Fruit fly (Drosophila melanogaster) Kc167 (cell line): ENCODE data around the gene CG45690.

Source experiments
- Myc ChIP-seq: fragments of >200 bp; optimal IDR thresholded peaks from 2 replicates; lab custom pipeline; 2017; ENCODE audit warnings: missing external identifiers
- Sin3A ChIP-seq: fragments of >200 bp; optimal IDR thresholded peaks from 2 replicates; lab custom pipeline; 2018; ENCODE audit warnings: missing external identifiers
- h ChIP-seq: fragments of >200 bp; optimal IDR thresholded peaks from 3 replicates; lab custom pipeline; 2018; ENCODE audit warnings: missing external identifiers
- insv ChIP-seq: fragments of >200 bp; optimal IDR thresholded peaks from 3 replicates; lab custom pipeline; 2018; ENCODE audit warnings: missing external identifiers
- psq ChIP-seq: fragments of >200 bp; optimal IDR thresholded peaks from 2 replicates; lab custom pipeline; 2017; ENCODE audit warnings: missing external identifiers
- ttk ChIP-seq: sonication (Bioruptor generic); optimal IDR thresholded peaks from 2 replicates; lab custom pipeline; 2017; ENCODE audit warnings: missing external identifiers

Gene CG45690

dm6 chr2L:10682912-10683311 is 24.8 kb downstream of the CG45690 start:
- TF ChIP-seq h, result no peak
- no peak for TF ChIP-seq ttk (lab: Kevin White, UChicago)
- no peak for TF ChIP-seq psq (lab: Kevin White, UChicago)
- TF ChIP-seq insv, result no peak
- no peak for TF ChIP-seq Myc (lab: Kevin White, UChicago)
- no peak for TF ChIP-seq Sin3A (lab: Kevin White, UChicago)

- TF ChIP-seq insv (no peak), Sin3A (lab: Kevin White, UChicago) (no peak), psq (lab: Kevin White, UChicago) (no peak), ttk (lab: Kevin White, UChicago) (no peak), h (no peak), Myc (lab: Kevin White, UChicago) (no peak)
These were observed 26.2 kb downstream of the CG45690 start, which contains the start of gene CG7299 for dm6 chr2L:10684309-10684708. Gene CG7299 (minus strand): TSS chr2L:10684409.

DNA sequence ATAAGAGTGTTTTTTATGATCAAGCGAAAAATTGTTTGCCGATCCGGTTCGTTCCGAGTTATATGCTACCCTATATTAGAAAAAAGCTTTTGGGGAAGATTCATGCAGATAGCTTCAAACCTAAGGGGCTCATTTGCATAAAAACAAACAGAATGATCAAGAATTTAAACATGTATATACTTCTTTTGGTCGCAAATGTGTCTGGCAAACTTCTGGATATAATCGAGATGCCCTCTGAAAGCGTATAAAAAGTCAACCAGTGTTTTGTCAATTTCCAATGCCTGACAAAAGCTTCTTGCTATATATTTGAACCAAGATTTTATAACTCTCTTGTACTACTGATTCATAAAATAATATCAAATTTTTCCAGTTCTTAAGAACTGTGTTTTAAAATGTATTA is 27.6 kb downstream of the CG45690 start:
- no peak for TF ChIP-seq psq (lab: Kevin White, UChicago)
- no peak for TF ChIP-seq insv
- no peak for TF ChIP-seq h
- TF ChIP-seq Myc (lab: Kevin White, UChicago), result no peak
- TF ChIP-seq ttk (lab: Kevin White, UChicago), result no peak

- no peak for TF ChIP-seq Myc (lab: Kevin White, UChicago)
- no peak for TF ChIP-seq ttk (lab: Kevin White, UChicago)
- TF ChIP-seq psq (lab: Kevin White, UChicago), result no peak
- TF ChIP-seq insv, result no peak
- no peak for TF ChIP-seq h
- no peak for TF ChIP-seq Sin3A (lab: Kevin White, UChicago)
These were observed 29.1 kb downstream of the CG45690 start, which contains the start of gene CG7296 for dm6 chr2L:10687009-10687793. Gene CG7296 (minus strand): TSS chr2L:10687066.

DNA sequence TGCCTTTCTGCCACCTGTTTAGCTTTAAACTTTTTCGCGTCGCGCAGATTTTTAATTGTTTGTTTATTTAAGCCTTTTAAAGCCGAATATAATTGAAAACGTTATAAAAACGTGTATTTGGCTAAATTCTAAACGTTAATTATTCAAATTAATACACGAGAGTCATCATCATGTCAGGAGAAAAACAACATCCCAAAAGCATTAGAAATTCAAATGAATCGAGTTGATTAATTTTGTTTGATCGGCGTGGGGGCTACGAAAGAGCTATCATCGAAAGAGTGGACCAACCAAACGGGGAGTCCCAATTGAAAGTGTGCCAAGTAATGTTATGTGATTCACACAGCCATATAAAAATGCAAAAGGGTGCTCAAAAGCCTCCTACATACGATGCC is 29.7 kb downstream of the CG45690 start:
- TF ChIP-seq Sin3A (lab: Kevin White, UChicago), result no peak
- TF ChIP-seq psq (lab: Kevin White, UChicago), result no peak
- no peak for TF ChIP-seq ttk (lab: Kevin White, UChicago)
- TF ChIP-seq insv, result no peak
- no peak for TF ChIP-seq h
- TF ChIP-seq Myc (lab: Kevin White, UChicago), result no peak

- no peak for TF ChIP-seq insv
- TF ChIP-seq ttk (lab: Kevin White, UChicago), result no peak
- TF ChIP-seq psq (lab: Kevin White, UChicago), result no peak
- no peak for TF ChIP-seq h
- TF ChIP-seq Myc (lab: Kevin White, UChicago), result no peak
- no peak for TF ChIP-seq Sin3A (lab: Kevin White, UChicago)
These were observed 30.7 kb downstream of the CG45690 start for dm6 chr2L:10688764-10689163.

DNA sequence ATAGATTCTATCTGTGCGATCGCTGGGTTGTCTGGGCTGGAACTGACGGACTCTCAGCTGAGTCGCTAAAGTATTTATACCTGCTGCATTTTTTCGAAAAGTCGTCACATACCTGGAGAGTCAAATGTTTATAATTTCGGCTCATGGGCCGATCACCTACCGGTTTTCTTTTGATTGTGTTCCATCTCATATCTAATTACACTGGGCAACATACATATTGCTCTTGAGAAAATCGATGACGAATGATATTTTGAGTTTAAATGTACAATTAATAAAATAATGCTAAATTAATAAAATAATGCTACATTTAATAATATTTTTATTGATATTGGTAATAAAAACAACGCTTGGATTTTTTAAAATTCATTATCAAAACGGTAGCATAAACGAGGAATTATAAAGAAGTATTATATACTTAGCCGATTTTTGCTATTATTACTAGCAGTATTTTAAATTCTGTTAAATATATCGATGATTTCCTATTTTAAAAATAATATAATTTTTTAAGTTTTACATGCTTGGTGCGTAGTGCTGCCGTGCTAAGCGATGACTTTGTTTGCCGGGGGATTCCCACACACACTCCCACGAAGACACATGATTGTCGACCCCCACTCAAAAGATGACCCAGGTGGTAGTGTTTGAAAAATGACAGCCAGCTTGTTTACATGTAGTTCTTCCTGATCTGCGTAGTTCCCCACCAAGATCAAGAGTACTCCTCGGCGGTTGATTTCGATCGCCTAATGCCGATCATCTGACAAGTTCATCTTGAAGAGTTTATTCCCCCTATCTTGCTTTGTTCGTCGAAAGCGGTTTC is 31.3 kb downstream of the CG45690 start, which contains the start of gene CG7294:
Gene CG7294, minus strand, starts transcription at position 51 of the 814 bp plus-strand sequence.
- TF ChIP-seq Sin3A (lab: Kevin White, UChicago), result no peak
- no peak for TF ChIP-seq psq (lab: Kevin White, UChicago)
- TF ChIP-seq insv, result no peak
- no peak for TF ChIP-seq ttk (lab: Kevin White, UChicago)
- no peak for TF ChIP-seq h
- TF ChIP-seq Myc (lab: Kevin White, UChicago), result no peak

DNA sequence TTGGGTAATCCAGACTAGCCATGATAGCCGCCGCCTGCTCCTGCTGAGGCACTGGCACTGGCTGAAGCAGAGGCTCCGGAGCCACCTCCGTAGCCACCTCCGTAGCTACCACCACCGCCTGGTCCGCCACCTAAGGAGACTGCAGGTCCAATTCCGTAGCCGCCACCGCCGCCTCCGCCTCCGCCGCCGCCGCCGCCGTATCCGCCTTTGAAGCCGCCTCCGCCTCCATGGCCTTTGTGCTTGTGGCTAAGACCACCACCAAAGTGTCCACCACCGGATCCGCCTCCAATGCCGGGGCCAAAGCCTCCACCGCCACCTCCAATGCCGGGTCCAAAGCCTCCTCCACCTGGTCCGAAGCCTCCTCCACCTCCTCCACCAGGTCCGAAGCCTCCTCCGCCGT is 34.9 kb downstream of the CG45690 start:
- TF ChIP-seq h (no peak), Myc (lab: Kevin White, UChicago) (no peak), Sin3A (lab: Kevin White, UChicago) (no peak)

DNA sequence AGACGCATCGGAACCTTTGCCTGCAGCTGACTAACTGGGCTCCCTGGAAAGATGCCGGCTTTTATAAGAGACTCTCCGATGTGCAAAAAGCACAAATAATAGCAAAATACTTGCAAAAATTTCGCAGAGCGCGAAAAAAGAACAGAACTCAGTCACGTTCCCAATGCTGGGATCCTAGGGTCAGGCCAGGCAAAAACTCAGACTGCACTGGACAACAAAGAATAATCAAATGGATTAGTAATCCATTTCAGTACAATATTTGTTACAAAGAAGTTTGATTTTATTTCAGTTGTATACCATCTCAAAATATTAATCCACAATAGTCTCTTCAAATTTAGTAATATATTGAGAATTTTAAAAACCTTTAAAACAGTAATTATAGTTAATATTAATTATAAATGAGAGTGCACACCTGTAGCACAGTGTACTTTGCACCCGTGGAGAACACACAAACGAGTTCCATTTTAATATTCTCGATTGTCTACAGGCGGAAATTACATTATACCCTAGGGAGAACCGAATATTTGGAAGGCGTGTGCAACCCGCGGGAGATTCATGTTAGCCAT is 36.1 kb downstream of the CG45690 start, which contains the start of gene CG17108:
Gene CG17108, minus strand, starts transcription at position 51 of the 566 bp plus-strand sequence.
- TF ChIP-seq h, result no peak
- TF ChIP-seq psq (lab: Kevin White, UChicago), result no peak
- TF ChIP-seq ttk (lab: Kevin White, UChicago), result no peak
- no peak for TF ChIP-seq insv
- no peak for TF ChIP-seq Myc (lab: Kevin White, UChicago)
- no peak for TF ChIP-seq Sin3A (lab: Kevin White, UChicago)

DNA sequence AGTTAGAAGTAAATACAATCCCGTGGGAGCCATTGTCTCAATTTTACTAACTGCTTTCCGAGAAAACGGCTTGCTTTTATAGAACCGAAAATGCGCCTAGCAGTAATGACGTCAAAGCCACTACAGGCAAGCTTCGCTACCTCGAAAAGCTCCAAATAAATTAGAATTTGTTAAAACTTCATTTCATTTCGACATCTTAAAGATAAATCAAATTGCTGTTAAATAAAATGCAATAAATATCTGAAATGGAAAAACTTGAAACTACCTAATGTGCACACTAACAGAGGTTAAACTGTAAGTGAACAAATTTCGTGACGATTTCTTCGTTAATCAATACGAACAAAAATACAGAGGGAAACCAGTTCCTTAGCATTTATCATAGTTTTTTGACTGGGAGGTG is 39.9 kb downstream of the CG45690 start, which contains the start of gene CG7300:
Gene CG7300, minus strand, starts transcription at position 52 of the 400 bp plus-strand sequence.
- TF ChIP-seq psq (lab: Kevin White, UChicago), result no peak
- TF ChIP-seq Myc (lab: Kevin White, UChicago), result no peak
- TF ChIP-seq Sin3A (lab: Kevin White, UChicago), result no peak
- no peak for TF ChIP-seq h
- TF ChIP-seq ttk (lab: Kevin White, UChicago), result no peak
- no peak for TF ChIP-seq insv

DNA sequence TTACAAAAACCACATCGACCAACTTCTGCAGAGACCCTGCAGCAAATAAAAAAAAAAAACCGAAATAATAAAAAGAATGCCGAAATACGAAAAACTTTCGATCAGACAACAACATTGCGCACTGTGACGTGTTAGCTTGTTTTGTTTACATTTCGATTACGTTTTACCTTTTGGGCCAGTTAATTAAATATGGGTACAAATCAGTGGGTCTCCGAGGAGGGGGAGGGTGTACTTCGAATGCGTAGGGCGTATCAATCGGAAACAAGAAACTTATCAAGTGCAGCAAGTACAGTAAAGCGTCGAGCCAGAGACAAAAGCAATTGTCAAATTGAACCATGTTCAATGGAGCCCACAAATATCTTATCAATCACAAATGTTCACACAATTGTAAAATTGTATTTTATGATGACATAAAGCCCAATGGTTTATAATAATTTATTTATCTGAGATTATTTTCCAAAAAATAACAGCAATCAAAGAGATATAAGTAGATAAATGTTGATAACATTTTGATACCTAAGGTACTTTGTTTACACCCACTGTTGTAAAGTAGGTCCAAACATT is 43.5 kb downstream of the CG45690 start, which contains the start of gene Lip1:
Gene Lip1, minus strand, starts transcription at position 46 of the 564 bp plus-strand sequence.
- TF ChIP-seq Myc (lab: Kevin White, UChicago) (no peak), psq (lab: Kevin White, UChicago) (no peak), insv (no peak)
